Fruit fly (Drosophila melanogaster) whole organism, embryonic: ENCODE data around the gene MED15.
A peak's percentile ranks its signal among the peaks of the same experiment; 100 is the strongest.

Source experiments
- Awh ChIP-seq: fragments of 200-800 bp; sonication (Bioruptor generic); IDR thresholded peaks from 2 replicates; pipeline ENCODE4, ENCODE4 v1.3.6; 2022; ENCODE audit warnings: missing biosample characterization, missing genetic modification characterization
- C15 ChIP-seq: fragments of 200-800 bp; sonication (Bioruptor generic); IDR thresholded peaks from 3 replicates; pipeline ENCODE4 v1.3.6; 2022; ENCODE audit warnings: missing biosample characterization, missing genetic modification characterization
- CG10274 ChIP-seq: fragments of 200-800 bp; sonication (Bioruptor generic); optimal IDR thresholded peaks from 3 replicates; lab custom pipeline; 2017; ENCODE audit warnings: missing biosample characterization, mild to moderate bottlenecking, missing genetic modification characterization
- CG10565 ChIP-seq: fragments of 200-800 bp; sonication (Bioruptor generic); optimal IDR thresholded peaks from 3 replicates; lab custom pipeline; 2016; ENCODE audit warnings: missing biosample characterization, mild to moderate bottlenecking, missing genetic modification characterization
- CG11085 ChIP-seq: fragments of 200-800 bp; sonication (Bioruptor generic); IDR thresholded peaks from 2 replicates; pipeline ENCODE4 v1.3.6; 2022; ENCODE audit warnings: missing biosample characterization, missing genetic modification characterization
- CG11560 ChIP-seq: fragments of 200-800 bp; sonication (Bioruptor generic); IDR thresholded peaks from 3 replicates; pipeline ENCODE4 v1.3.6; 2022; ENCODE audit warnings: missing biosample characterization, missing genetic modification characterization
- CG12236 ChIP-seq: fragments of 200-800 bp; sonication (Bioruptor generic); optimal IDR thresholded peaks from 2 replicates; lab custom pipeline; 2016; ENCODE audit warnings: missing biosample characterization, missing genetic modification characterization
- CG12659 ChIP-seq: fragments of 200-800 bp; sonication (Bioruptor generic); optimal IDR thresholded peaks from 3 replicates; lab custom pipeline; 2017; ENCODE audit warnings: mild to moderate bottlenecking, missing biosample characterization, missing genetic modification reagents, missing genetic modification characterization
- CG12744 ChIP-seq: fragments of 200-800 bp; sonication (Bioruptor generic); optimal IDR thresholded peaks from 2 replicates; lab custom pipeline; 2016; ENCODE audit warnings: missing biosample characterization, missing genetic modification characterization
- CG16815 ChIP-seq: fragments of 200-800 bp; sonication (Bioruptor generic); optimal IDR thresholded peaks from 3 replicates; lab custom pipeline; 2017; ENCODE audit warnings: missing biosample characterization, mild to moderate bottlenecking, missing genetic modification characterization
- CG18476 ChIP-seq: fragments of 200-800 bp; sonication (Bioruptor generic); optimal IDR thresholded peaks from 2 replicates; lab custom pipeline; 2016; ENCODE audit warnings: missing biosample characterization, mild to moderate bottlenecking, missing genetic modification characterization
- CG2889 ChIP-seq: fragments of 200-800 bp; sonication (Bioruptor generic); IDR thresholded peaks from 3 replicates; pipeline ENCODE4 v1.3.6; 2022; ENCODE audit warnings: missing biosample characterization, missing genetic modification characterization
- CG30020 ChIP-seq: fragments of 200-800 bp; optimal IDR thresholded peaks from 2 replicates; lab custom pipeline; 2019; ENCODE audit warnings: missing biosample characterization, mild to moderate bottlenecking, missing genetic modification characterization, moderate library complexity
- CG4282 ChIP-seq: fragments of 200-800 bp; sonication (Bioruptor generic); optimal IDR thresholded peaks from 2 replicates; lab custom pipeline; 2016; ENCODE audit warnings: missing biosample characterization, missing genetic modification characterization
- CG4360 ChIP-seq: fragments of 200-800 bp; sonication (Bioruptor generic); IDR thresholded peaks from 2 replicates; pipeline ENCODE4 v1.3.6; 2022; ENCODE audit warnings: missing biosample characterization, missing genetic modification characterization
- CG5245 ChIP-seq: fragments of 200-800 bp; sonication (Bioruptor generic); optimal IDR thresholded peaks from 3 replicates; lab custom pipeline; 2016; ENCODE audit warnings: missing biosample characterization, missing genetic modification characterization
- CG5953 ChIP-seq: fragments of 200-800 bp; sonication (Bioruptor generic); IDR thresholded peaks from 2 replicates; pipeline ENCODE4 v1.3.6; 2022; ENCODE audit warnings: missing biosample characterization, missing genetic modification characterization
- CG6654 ChIP-seq: fragments of 200-800 bp; sonication (Bioruptor generic); optimal IDR thresholded peaks from 2 replicates; lab custom pipeline; 2017; ENCODE audit warnings: missing biosample characterization, mild to moderate bottlenecking, missing genetic modification characterization
- CG7745 ChIP-seq: fragments of 200-800 bp; sonication (Bioruptor generic); optimal IDR thresholded peaks from 2 replicates; lab custom pipeline; 2018; ENCODE audit warnings: missing biosample characterization, mild to moderate bottlenecking, missing genetic modification characterization, moderate library complexity
- CG7963 ChIP-seq: fragments of 200-800 bp; sonication (Bioruptor generic); IDR thresholded peaks from 3 replicates; pipeline ENCODE4 v1.3.6; 2022; ENCODE audit warnings: missing biosample characterization, missing genetic modification characterization; ENCODE audit not compliant: partially characterized antibody
- CG8089 ChIP-seq: fragments of 200-800 bp; sonication (Bioruptor generic); optimal IDR thresholded peaks from 3 replicates; lab custom pipeline; 2016; ENCODE audit warnings: missing biosample characterization, missing genetic modification characterization
- CG9215 ChIP-seq: fragments of 200-800 bp; sonication (Bioruptor generic); IDR thresholded peaks from 2 replicates; pipeline ENCODE4 v1.3.6; 2022; ENCODE audit warnings: missing biosample characterization, missing genetic modification characterization
- D19A ChIP-seq: fragments of 200-800 bp; optimal IDR thresholded peaks from 3 replicates; lab custom pipeline; 2019; ENCODE audit warnings: missing biosample characterization, mild to moderate bottlenecking, missing genetic modification characterization, moderate library complexity
- Dref ChIP-seq: fragments of 200-800 bp; sonication (Bioruptor generic); IDR thresholded peaks from 2 replicates; pipeline ENCODE4 v1.3.6; 2022; ENCODE audit warnings: missing biosample characterization, missing genetic modification characterization
- Ets65A ChIP-seq: fragments of 200-800 bp; sonication (Bioruptor generic); peaks from one replicate; lab custom pipeline; 2016; ENCODE audit warnings: missing biosample characterization, missing genetic modification characterization
- Fer3 ChIP-seq: fragments of 200-800 bp; sonication (Bioruptor generic); optimal IDR thresholded peaks from 2 replicates; lab custom pipeline; 2018; ENCODE audit warnings: missing biosample characterization, mild to moderate bottlenecking, missing genetic modification characterization, moderate library complexity
- MBD-R2 ChIP-seq: fragments of 200-800 bp; sonication (Bioruptor generic); IDR thresholded peaks from 2 replicates; pipeline ENCODE4 v1.3.6; 2022; ENCODE audit warnings: missing biosample characterization, missing genetic modification characterization
- PHDP ChIP-seq: fragments of 200-800 bp; sonication (Bioruptor generic); optimal IDR thresholded peaks from 3 replicates; lab custom pipeline; 2018; ENCODE audit warnings: missing biosample characterization, mild to moderate bottlenecking, missing genetic modification characterization, moderate library complexity
- Sin3A ChIP-seq: fragments of >200 bp; optimal IDR thresholded peaks from 2 replicates; lab custom pipeline; 2018
- Six4 ChIP-seq: fragments of 200-800 bp; sonication (Bioruptor generic); optimal IDR thresholded peaks from 2 replicates; lab custom pipeline; 2016; ENCODE audit warnings: missing biosample characterization, missing genetic modification characterization
- Sox102F ChIP-seq: fragments of 200-800 bp; sonication (Bioruptor generic); optimal IDR thresholded peaks from 2 replicates; lab custom pipeline; 2018; ENCODE audit warnings: missing biosample characterization, mild to moderate bottlenecking, missing genetic modification characterization, moderate library complexity
- TFAM ChIP-seq: fragments of 200-800 bp; sonication (Bioruptor generic); optimal IDR thresholded peaks from 2 replicates; lab custom pipeline; 2017; ENCODE audit warnings: missing biosample characterization, missing genetic modification characterization, inconsistent platforms
- aop ChIP-seq: fragments of 200-800 bp; sonication (Bioruptor generic); IDR thresholded peaks from 2 replicates; pipeline ENCODE4 v1.3.6; 2022; ENCODE audit warnings: missing biosample characterization, missing genetic modification characterization
- bigmax ChIP-seq: fragments of 200-800 bp; sonication (Bioruptor generic); optimal IDR thresholded peaks from 2 replicates; lab custom pipeline; 2018; ENCODE audit warnings: missing biosample characterization, mild to moderate bottlenecking, missing genetic modification characterization
- caup ChIP-seq: fragments of 200-800 bp; sonication (Bioruptor generic); optimal IDR thresholded peaks from 3 replicates; lab custom pipeline; 2017; ENCODE audit warnings: missing biosample characterization, mild to moderate bottlenecking, missing genetic modification characterization, moderate library complexity; ENCODE audit not compliant: severe bottlenecking
- chn ChIP-seq: fragments of 200-800 bp; sonication (Bioruptor generic); optimal IDR thresholded peaks from 2 replicates; lab custom pipeline; 2016; ENCODE audit warnings: missing biosample characterization, missing genetic modification characterization
- corto ChIP-seq: fragments of 200-800 bp; sonication (Bioruptor generic); optimal IDR thresholded peaks from 2 replicates; lab custom pipeline; 2016; ENCODE audit warnings: missing biosample characterization, mild to moderate bottlenecking, missing genetic modification characterization, moderate library complexity
- dmrt11E ChIP-seq: fragments of 200-800 bp; sonication (Bioruptor generic); optimal IDR thresholded peaks from 3 replicates; lab custom pipeline; 2018; ENCODE audit warnings: missing biosample characterization, mild to moderate bottlenecking, missing genetic modification characterization, moderate library complexity
- gce ChIP-seq: fragments of 200-800 bp; sonication (Bioruptor generic); IDR thresholded peaks from 3 replicates; pipeline ENCODE4 v1.3.6; 2022; ENCODE audit warnings: missing biosample characterization, missing genetic modification characterization
- gfzf ChIP-seq: fragments of 200-800 bp; sonication (Bioruptor generic); optimal IDR thresholded peaks from 2 replicates; lab custom pipeline; 2016; ENCODE audit warnings: missing biosample characterization, mild to moderate bottlenecking, missing genetic modification characterization, moderate library complexity
- hbn ChIP-seq: fragments of 200-800 bp; sonication (Bioruptor generic); IDR thresholded peaks from 2 replicates; pipeline ENCODE4 v1.3.6; 2022; ENCODE audit warnings: missing biosample characterization, missing genetic modification characterization; ENCODE audit not compliant: partially characterized antibody
- her ChIP-seq: fragments of 200-800 bp; sonication (Bioruptor generic); optimal IDR thresholded peaks from 2 replicates; lab custom pipeline; 2016; ENCODE audit warnings: missing biosample characterization, missing genetic modification characterization
- kah ChIP-seq: fragments of 200-800 bp; sonication (Bioruptor generic); optimal IDR thresholded peaks from 2 replicates; lab custom pipeline; 2018; ENCODE audit warnings: missing biosample characterization, mild to moderate bottlenecking, missing genetic modification characterization
- luna ChIP-seq: fragments of 200-800 bp; sonication (Bioruptor generic); optimal IDR thresholded peaks from 2 replicates; lab custom pipeline; 2016; ENCODE audit warnings: missing biosample characterization, missing genetic modification characterization
- odd ChIP-seq: fragments of 200-800 bp; sonication (Bioruptor generic); optimal IDR thresholded peaks from 2 replicates; lab custom pipeline; 2017; ENCODE audit warnings: missing biosample characterization, mild to moderate bottlenecking, missing genetic modification characterization
- onecut ChIP-seq: fragments of 200-800 bp; sonication (Bioruptor generic); IDR thresholded peaks from 2 replicates; pipeline ENCODE4 v1.3.6; 2022; ENCODE audit warnings: missing biosample characterization, missing genetic modification characterization
- otp ChIP-seq: fragments of 200-800 bp; sonication (Bioruptor generic); IDR thresholded peaks from 3 replicates; pipeline ENCODE4, ENCODE4 v1.3.6; 2022; ENCODE audit warnings: missing biosample characterization, missing genetic modification characterization
- peb ChIP-seq: fragments of 200-800 bp; sonication (Bioruptor generic); IDR thresholded peaks from 2 replicates; pipeline ENCODE4 v1.3.6; 2022; ENCODE audit warnings: missing biosample characterization, missing genetic modification characterization
- sd ChIP-seq: fragments of 200-800 bp; sonication (Bioruptor generic); optimal IDR thresholded peaks from 3 replicates; lab custom pipeline; 2018; ENCODE audit warnings: missing biosample characterization, mild to moderate bottlenecking, missing genetic modification characterization, moderate library complexity
- sob ChIP-seq: fragments of 200-800 bp; sonication (Bioruptor generic); IDR thresholded peaks from 2 replicates; pipeline ENCODE4 v1.3.6; 2022; ENCODE audit warnings: missing biosample characterization, missing genetic modification characterization
- tap ChIP-seq: fragments of 200-800 bp; optimal IDR thresholded peaks from 3 replicates; lab custom pipeline; 2019; ENCODE audit warnings: missing biosample characterization, mild to moderate bottlenecking, missing genetic modification characterization, moderate library complexity
- tin ChIP-seq: fragments of 200-800 bp; sonication (Bioruptor generic); optimal IDR thresholded peaks from 3 replicates; lab custom pipeline; 2016; ENCODE audit warnings: missing biosample characterization, missing genetic modification characterization

The MED15 gene

DNA sequence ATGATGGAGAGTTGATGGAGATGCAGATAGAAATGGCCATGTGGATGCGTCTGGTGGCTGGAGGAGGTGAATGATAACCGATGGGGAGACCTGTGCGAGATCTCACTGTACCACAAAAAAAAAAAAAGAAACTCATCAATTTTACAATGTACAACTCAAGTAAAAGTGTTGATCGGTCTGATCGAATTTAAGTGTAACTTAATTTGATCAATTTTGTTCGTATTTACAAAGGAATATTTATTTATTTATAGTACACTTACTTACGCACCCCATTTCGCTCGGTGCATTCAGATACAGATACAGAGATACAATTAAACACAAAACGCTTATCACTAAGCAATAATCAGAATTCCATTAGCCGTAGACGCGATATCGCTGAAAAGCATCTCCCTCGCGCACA, 49.9 kb downstream of the MED15 start (continued):
- peak; percentile 9 for TF ChIP-seq tap
- no peak for TF ChIP-seq CG4282
- peak; percentile 42 for TF ChIP-seq Fer3 (tag; lab: Kevin White, UChicago)
- 0 out of 2 replicates have a peak, but pooled peaks have one; percentile 31 for TF ChIP-seq CG9215 (GFP tag; lab: Robert Waterston, UW)
- peak; percentile 29 for TF ChIP-seq CG16815 (GFP tag; lab: Kevin White, UChicago)
- no peak for TF ChIP-seq TFAM (GFP tag; lab: Kevin White, UChicago)
- peak; percentile 78 for TF ChIP-seq otp
- TF ChIP-seq PHDP (tag; lab: Kevin White, UChicago) = peak; percentile 50
- TF ChIP-seq CG12236 (GFP tag; lab: Kevin White, UChicago) = no peak
- peak; percentile 28 for TF ChIP-seq D19A (tag; lab: Kevin White, UChicago)
- TF ChIP-seq chn (GFP tag; lab: Kevin White, UChicago) = no peak
- TF ChIP-seq peb (GFP tag; lab: Robert Waterston, UW) = no peak; the same call in 1 of the 2 replicates
- TF ChIP-seq CG6654 (GFP tag; lab: Kevin White, UChicago) = peak; percentile 19
- TF ChIP-seq corto (GFP tag; lab: Kevin White, UChicago) = no peak
- no peak for TF ChIP-seq Ets65A (GFP tag; lab: Kevin White, UChicago)
- no peak for TF ChIP-seq luna (GFP tag; lab: Kevin White, UChicago)
- peak; percentile 8 for TF ChIP-seq CG10274 (GFP tag; lab: Kevin White, UChicago)
- TF ChIP-seq CG10565 (GFP tag; lab: Kevin White, UChicago) = no peak
- TF ChIP-seq tin (GFP tag; lab: Kevin White, UChicago) = peak; percentile 38
- TF ChIP-seq aop = no peak
- TF ChIP-seq kah (GFP tag; lab: Kevin White, UChicago) = no peak
- peak; percentile 43; the same call in 1 of the 2 replicates for TF ChIP-seq sob
- TF ChIP-seq Sin3A = no peak
- no peak; the same call in none of the 2 replicates for TF ChIP-seq CG4360
- peak; percentile 22; the same call in 1 of the 2 replicates for TF ChIP-seq onecut
- peak; percentile 28 for TF ChIP-seq CG12659
- TF ChIP-seq odd = no peak
- TF ChIP-seq bigmax (GFP tag; lab: Kevin White, UChicago) = no peak
- no peak for TF ChIP-seq CG7963 (GFP tag; lab: Robert Waterston, UW)
- TF ChIP-seq caup = peak; percentile 5
- no peak for TF ChIP-seq MBD-R2 (GFP tag; lab: Robert Waterston, UW)
- no peak for TF ChIP-seq CG2889
- no peak for TF ChIP-seq C15
- no peak for TF ChIP-seq sd (tag; lab: Kevin White, UChicago)
- TF ChIP-seq Sox102F = peak; percentile 70
- TF ChIP-seq gfzf (GFP tag; lab: Kevin White, UChicago) = no peak
- TF ChIP-seq CG12744 (GFP tag; lab: Kevin White, UChicago) = no peak
- no peak for TF ChIP-seq CG11085 (GFP tag; lab: Robert Waterston, UW)
- no peak for TF ChIP-seq CG5953 (GFP tag; lab: Robert Waterston, UW)
- TF ChIP-seq Awh (GFP tag; lab: Robert Waterston, UW) = peak; percentile 73
- TF ChIP-seq CG30020 (tag; lab: Kevin White, UChicago) = no peak
- no peak for TF ChIP-seq CG8089 (GFP tag; lab: Kevin White, UChicago)
- no peak for TF ChIP-seq her (GFP tag; lab: Kevin White, UChicago)
- TF ChIP-seq CG5245 (GFP tag; lab: Kevin White, UChicago) = peak; percentile 40
- no peak; the same call in 2 of the 3 replicates for TF ChIP-seq gce
- TF ChIP-seq CG11560 = no peak
- TF ChIP-seq CG7745 (tag; lab: Kevin White, UChicago) = no peak
- TF ChIP-seq Dref (GFP tag; lab: Robert Waterston, UW) = no peak
- peak; percentile 82 for TF ChIP-seq dmrt11E (tag; lab: Kevin White, UChicago)
- no peak for TF ChIP-seq Six4 (GFP tag; lab: Kevin White, UChicago)
- TF ChIP-seq CG18476 (GFP tag; lab: Kevin White, UChicago) = peak; percentile 31
- TF ChIP-seq hbn = no peak
